Fruit fly (Drosophila melanogaster): ENCODE data around the gene sina.

Gene sina

DNA sequence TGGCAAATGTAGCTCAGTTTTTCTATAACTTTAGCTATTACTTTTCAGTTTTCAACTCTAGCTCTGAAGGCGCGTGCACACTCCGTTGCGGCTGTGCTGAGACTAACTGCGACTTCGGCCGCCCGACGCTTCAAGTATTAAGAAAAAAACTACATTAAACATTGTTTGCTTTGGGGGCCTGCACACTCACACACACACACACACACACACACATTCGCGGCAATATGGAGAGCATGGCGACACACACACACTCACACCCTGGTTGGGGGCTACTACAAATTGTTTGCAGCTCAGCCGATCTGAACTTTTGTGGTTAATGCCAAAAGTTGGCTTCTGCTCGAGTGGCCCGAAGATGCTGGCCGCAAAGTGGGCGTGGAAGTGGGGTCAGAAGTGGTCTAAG is 24.6 kb upstream of the sina start, which contains the start of gene CG13024:
Gene CG13024 (minus strand): TSS at position 108 of the 400 bp plus-strand sequence.
- TF ChIP-seq Abd-B (GFP tag; optimal IDR thresholded peaks at IDR 0.05) = no peak
- no peak for TF ChIP-seq Hr83 (GFP tag; optimal IDR thresholded peaks at IDR 0.05; ENCODE audit: poor library complexity, severe bottlenecking)
- no peak for TF ChIP-seq jim (GFP tag; optimal IDR thresholded peaks at IDR 0.05)
- no peak for TF ChIP-seq rgr (GFP tag; optimal IDR thresholded peaks at IDR 0.05)
- no peak for TF ChIP-seq lola (GFP tag; optimal IDR thresholded peaks at IDR 0.05)
- TF ChIP-seq woc (GFP tag; optimal IDR thresholded peaks at IDR 0.05) = no peak
- no peak for TF ChIP-seq dmrt93B (GFP tag; optimal IDR thresholded peaks at IDR 0.05)
- no peak for TF ChIP-seq Vsx2 (GFP tag; optimal IDR thresholded peaks at IDR 0.05; ENCODE audit: partially characterized antibody)
- TF ChIP-seq sage (GFP tag; optimal IDR thresholded peaks at IDR 0.05) = no peak
- no peak for TF ChIP-seq Sp1 (GFP tag; optimal IDR thresholded peaks at IDR 0.05)
- TF ChIP-seq ey (GFP tag; optimal IDR thresholded peaks at IDR 0.05) = no peak

dm6 chr3L:16829983-16830382 is 23.6 kb upstream of the sina start:
- TF ChIP-seq fru (GFP tag; optimal IDR thresholded peaks at IDR 0.05) = no peak
- no peak for TF ChIP-seq Sp1 (GFP tag; optimal IDR thresholded peaks at IDR 0.05)
- no peak for TF ChIP-seq dl (GFP tag; optimal IDR thresholded peaks at IDR 0.05; ENCODE audit: insufficient read depth in 1 of 2, partially characterized antibody in 2 of 2)
- no peak for TF ChIP-seq brk (GFP tag; optimal IDR thresholded peaks at IDR 0.05)
- no peak for TF ChIP-seq Dif (GFP tag; optimal IDR thresholded peaks at IDR 0.05; ENCODE audit: partially characterized antibody)
- no peak for TF ChIP-seq psq (GFP tag; optimal IDR thresholded peaks at IDR 0.05)
- TF ChIP-seq lola (GFP tag; optimal IDR thresholded peaks at IDR 0.05) = no peak
- TF ChIP-seq N (GFP tag; optimal IDR thresholded peaks at IDR 0.05) = no peak
- TF ChIP-seq HLH106 (tag; optimal IDR thresholded peaks at IDR 0.05) = no peak
- no peak for TF ChIP-seq rgr (GFP tag; optimal IDR thresholded peaks at IDR 0.05)
- no peak for TF ChIP-seq h (GFP tag; optimal IDR thresholded peaks at IDR 0.05)
- TF ChIP-seq ey (GFP tag; optimal IDR thresholded peaks at IDR 0.05) = no peak
- no peak for TF ChIP-seq sv (GFP tag; optimal IDR thresholded peaks at IDR 0.05)
- TF ChIP-seq usp (GFP tag; optimal IDR thresholded peaks at IDR 0.05) = no peak
- TF ChIP-seq Jra (GFP tag; optimal IDR thresholded peaks at IDR 0.05) = no peak
- no peak for TF ChIP-seq tai (GFP tag; optimal IDR thresholded peaks at IDR 0.05)
- TF ChIP-seq CG32264 (GFP tag; optimal IDR thresholded peaks at IDR 0.05) = no peak
- no peak for TF ChIP-seq Myc (optimal IDR thresholded peaks at IDR 0.05)
- TF ChIP-seq OdsH (GFP tag; optimal IDR thresholded peaks at IDR 0.05) = no peak
- TF ChIP-seq GATAd (GFP tag; optimal IDR thresholded peaks at IDR 0.05) = no peak

dm6 chr3L:16836732-16837131 is 16.8 kb upstream of the sina start:
- no peak for TF ChIP-seq sv (GFP tag; optimal IDR thresholded peaks at IDR 0.05)
- TF ChIP-seq Sp1 (GFP tag; optimal IDR thresholded peaks at IDR 0.05) = no peak
- TF ChIP-seq dl (GFP tag; optimal IDR thresholded peaks at IDR 0.05; ENCODE audit: insufficient read depth in 1 of 2, partially characterized antibody in 2 of 2) = no peak
- TF ChIP-seq br (GFP tag; optimal IDR thresholded peaks at IDR 0.05) = no peak
- no peak for TF ChIP-seq Dif (GFP tag; optimal IDR thresholded peaks at IDR 0.05; ENCODE audit: partially characterized antibody)
- TF ChIP-seq dmrt93B (GFP tag; optimal IDR thresholded peaks at IDR 0.05) = no peak
- no peak for TF ChIP-seq usp (GFP tag; optimal IDR thresholded peaks at IDR 0.05)
- no peak for TF ChIP-seq pan (optimal IDR thresholded peaks at IDR 0.05)
- no peak for TF ChIP-seq CrebA (GFP tag; optimal IDR thresholded peaks at IDR 0.05; ENCODE audit: borderline replicate concordance)
- no peak for TF ChIP-seq brk (GFP tag; optimal IDR thresholded peaks at IDR 0.05)
- no peak for TF ChIP-seq Dfd (GFP tag; optimal IDR thresholded peaks at IDR 0.05)
- no peak for TF ChIP-seq Myc (optimal IDR thresholded peaks at IDR 0.05)
- TF ChIP-seq CG32264 (GFP tag; optimal IDR thresholded peaks at IDR 0.05) = no peak
- TF ChIP-seq Hr78 (GFP tag; optimal IDR thresholded peaks at IDR 0.05) = no peak
- no peak for TF ChIP-seq psq (GFP tag; optimal IDR thresholded peaks at IDR 0.05)
- TF ChIP-seq CG9705 (GFP tag; optimal IDR thresholded peaks at IDR 0.05) = no peak
- no peak for TF ChIP-seq Mio (GFP tag; optimal IDR thresholded peaks at IDR 0.05)
- no peak for TF ChIP-seq Vsx2 (GFP tag; optimal IDR thresholded peaks at IDR 0.05; ENCODE audit: partially characterized antibody)
- no peak for TF ChIP-seq fru (GFP tag; optimal IDR thresholded peaks at IDR 0.05)

- no peak for TF ChIP-seq fru (GFP tag; optimal IDR thresholded peaks at IDR 0.05)
- TF ChIP-seq CG9705 (GFP tag; optimal IDR thresholded peaks at IDR 0.05) = no peak
- no peak for TF ChIP-seq sv (GFP tag; optimal IDR thresholded peaks at IDR 0.05)
- no peak for TF ChIP-seq dmrt93B (GFP tag; optimal IDR thresholded peaks at IDR 0.05)
- TF ChIP-seq HLH106 (tag; optimal IDR thresholded peaks at IDR 0.05) = no peak
- TF ChIP-seq CG32264 (GFP tag; optimal IDR thresholded peaks at IDR 0.05) = no peak
- no peak for TF ChIP-seq Mio (GFP tag; optimal IDR thresholded peaks at IDR 0.05)
- TF ChIP-seq psq (GFP tag; optimal IDR thresholded peaks at IDR 0.05) = no peak
- no peak for TF ChIP-seq Vsx2 (GFP tag; optimal IDR thresholded peaks at IDR 0.05; ENCODE audit: partially characterized antibody)
These were observed 13.0 kb upstream of the sina start for dm6 chr3L:16840540-16840939.
